Worm (Caenorhabditis elegans) whole organism, L3 larva: ENCODE measurements around the gene F13D12.10.

Experiments
- ama-1 ChIP-seq: fragments of 150-350 bp; optimal IDR thresholded peaks from 2 replicates; lab custom pipeline; 2018
- ceh-16 ChIP-seq: sonication (generic microtip); optimal IDR thresholded peaks from 2 replicates; lab custom pipeline; 2017; ENCODE audit warnings: missing biosample characterization, missing genetic modification characterization
- ceh-28 ChIP-seq: fragments of 150-350 bp; optimal IDR thresholded peaks from 2 replicates; lab custom pipeline; 2014; ENCODE audit warnings: missing biosample characterization, missing genetic modification reagents, missing genetic modification characterization
- ceh-82 ChIP-seq: fragments of 150-350 bp; optimal IDR thresholded peaks from 2 replicates; lab custom pipeline; 2014; ENCODE audit warnings: missing biosample characterization, missing genetic modification characterization
- daf-12 ChIP-seq: fragments of 150-350 bp; optimal IDR thresholded peaks from 2 replicates; lab custom pipeline; 2014; ENCODE audit warnings: missing biosample characterization, missing genetic modification reagents, missing genetic modification characterization
- egl-5 ChIP-seq: fragments of 150-350 bp; optimal IDR thresholded peaks from 2 replicates; lab custom pipeline; 2017; ENCODE audit warnings: missing biosample characterization, missing genetic modification reagents, missing genetic modification characterization, inconsistent platforms
- elt-1 ChIP-seq: fragments of 150-350 bp; optimal IDR thresholded peaks from 2 replicates; lab custom pipeline; 2014; ENCODE audit warnings: missing biosample characterization, missing genetic modification characterization
- elt-2 ChIP-seq: sonication (generic microtip); optimal IDR thresholded peaks from 2 replicates; lab custom pipeline; 2016; ENCODE audit warnings: missing genetic modification reagents, mild to moderate bottlenecking, missing genetic modification characterization, missing compliant biosample characterization
- eor-1 ChIP-seq, 2 experiments: fragments of 150-350 bp; optimal IDR thresholded peaks; 2 replicates each; lab custom pipeline; 2014 to 2018; ENCODE audit warnings: missing biosample characterization in 2 of 2, missing genetic modification characterization in 2 of 2
- fkh-10 ChIP-seq: sonication (generic microtip); optimal IDR thresholded peaks from 2 replicates; lab custom pipeline; 2017; ENCODE audit warnings: missing biosample characterization, missing genetic modification reagents, missing genetic modification characterization
- fkh-2 ChIP-seq: fragments of 150-350 bp; optimal IDR thresholded peaks from 2 replicates; lab custom pipeline; 2014; ENCODE audit warnings: missing biosample characterization, missing genetic modification reagents, missing genetic modification characterization
- fos-1 ChIP-seq: fragments of 150-350 bp; optimal IDR thresholded peaks from 2 replicates; lab custom pipeline; 2014; ENCODE audit warnings: missing biosample characterization, missing genetic modification characterization
- hmg-11 ChIP-seq: sonication (generic microtip); optimal IDR thresholded peaks from 2 replicates; lab custom pipeline; 2016; ENCODE audit warnings: missing genetic modification characterization, missing compliant biosample characterization
- jun-1 ChIP-seq: fragments of 150-350 bp; optimal IDR thresholded peaks from 2 replicates; lab custom pipeline; 2014; ENCODE audit warnings: missing biosample characterization, missing genetic modification reagents, missing genetic modification characterization
- lin-15B ChIP-seq: fragments of 150-350 bp; optimal IDR thresholded peaks from 2 replicates; lab custom pipeline; 2014; ENCODE audit warnings: missing biosample characterization, missing genetic modification characterization
- lin-39 ChIP-seq: fragments of 150-350 bp; optimal IDR thresholded peaks from 2 replicates; lab custom pipeline; 2018; ENCODE audit warnings: missing biosample characterization, missing genetic modification reagents, missing genetic modification characterization
- lsy-12 ChIP-seq: sonication (generic microtip); optimal IDR thresholded peaks from 2 replicates; lab custom pipeline; 2016; ENCODE audit warnings: mild to moderate bottlenecking, missing genetic modification characterization, missing compliant biosample characterization
- mdl-1 ChIP-seq: fragments of 150-350 bp; optimal IDR thresholded peaks from 2 replicates; lab custom pipeline; 2014; ENCODE audit warnings: missing biosample characterization, missing genetic modification characterization
- mml-1 ChIP-seq: fragments of 150-350 bp; sonication (generic microtip); optimal IDR thresholded peaks from 3 replicates; lab custom pipeline; 2014; ENCODE audit warnings: missing biosample characterization, missing genetic modification characterization
- nfya-1 ChIP-seq: sonication (generic microtip); optimal IDR thresholded peaks from 2 replicates; lab custom pipeline; 2017; ENCODE audit warnings: missing genetic modification characterization, mild to moderate bottlenecking, missing compliant biosample characterization, antibody characterized with exemption, moderate library complexity; ENCODE audit not compliant: insufficient read depth
- nhr-11 ChIP-seq: fragments of 150-350 bp; optimal IDR thresholded peaks from 2 replicates; lab custom pipeline; 2014; ENCODE audit warnings: missing biosample characterization, missing genetic modification characterization
- nhr-12 ChIP-seq: fragments of 150-350 bp; optimal IDR thresholded peaks from 2 replicates; lab custom pipeline; 2014; ENCODE audit warnings: missing biosample characterization, missing genetic modification characterization
- nhr-23 ChIP-seq: fragments of 150-350 bp; optimal IDR thresholded peaks from 2 replicates; lab custom pipeline; 2014; ENCODE audit warnings: missing biosample characterization, missing genetic modification reagents, missing genetic modification characterization
- nhr-25 ChIP-seq: sonication (generic microtip); optimal IDR thresholded peaks from 2 replicates; lab custom pipeline; 2017; ENCODE audit warnings: missing biosample characterization, missing genetic modification characterization
- nhr-28 ChIP-seq: fragments of 150-350 bp; optimal IDR thresholded peaks from 2 replicates; lab custom pipeline; 2014; ENCODE audit warnings: missing biosample characterization, missing genetic modification characterization
- nhr-43 ChIP-seq: sonication (generic microtip); optimal IDR thresholded peaks from 2 replicates; lab custom pipeline; 2016; ENCODE audit warnings: mild to moderate bottlenecking, missing genetic modification characterization, missing compliant biosample characterization; ENCODE audit not compliant: poor library complexity, severe bottlenecking
- nhr-67 ChIP-seq: fragments of 150-350 bp; optimal IDR thresholded peaks from 2 replicates; lab custom pipeline; 2014; ENCODE audit warnings: missing biosample characterization, missing genetic modification characterization
- nhr-77 ChIP-seq: fragments of 150-350 bp; optimal IDR thresholded peaks from 2 replicates; lab custom pipeline; 2014; ENCODE audit warnings: missing biosample characterization, missing genetic modification characterization
- pha-4 ChIP-seq: fragments of 150-350 bp; optimal IDR thresholded peaks from 2 replicates; lab custom pipeline; 2014; ENCODE audit warnings: missing biosample characterization, missing genetic modification reagents, missing genetic modification characterization
- sea-2 ChIP-seq: fragments of 150-350 bp; sonication (generic microtip); optimal IDR thresholded peaks from 4 replicates; lab custom pipeline; 2014; ENCODE audit warnings: missing biosample characterization, missing genetic modification reagents, missing genetic modification characterization
- tbx-2 ChIP-seq: sonication (generic microtip); optimal IDR thresholded peaks from 2 replicates; lab custom pipeline; 2016; ENCODE audit warnings: mild to moderate bottlenecking, missing genetic modification characterization, missing compliant biosample characterization
- unc-62 ChIP-seq: fragments of 150-350 bp; sonication (generic microtip); optimal IDR thresholded peaks from 4 replicates; lab custom pipeline; 2014; ENCODE audit warnings: missing biosample characterization, missing genetic modification reagents, missing genetic modification characterization
- zag-1 ChIP-seq: fragments of 150-350 bp; optimal IDR thresholded peaks from 2 replicates; lab custom pipeline; 2014; ENCODE audit warnings: missing biosample characterization, missing genetic modification characterization
- ztf-11 ChIP-seq: fragments of 150-350 bp; optimal IDR thresholded peaks from 2 replicates; lab custom pipeline; 2014; ENCODE audit warnings: missing biosample characterization, missing genetic modification characterization
- ztf-4 ChIP-seq: fragments of 150-350 bp; optimal IDR thresholded peaks from 2 replicates; lab custom pipeline; 2014; ENCODE audit warnings: missing biosample characterization, missing genetic modification characterization

The F13D12.10 gene

ce11 chrII:11722164-11722563, 8.6 kb downstream of the F13D12.10 start:
- TF ChIP-seq nhr-23 (tag; lab: Kevin White, UChicago) (no peak), ceh-16 (tag; lab: Kevin White, UChicago) (no peak), hmg-11 (tag; lab: Kevin White, UChicago) (no peak)

DNA sequence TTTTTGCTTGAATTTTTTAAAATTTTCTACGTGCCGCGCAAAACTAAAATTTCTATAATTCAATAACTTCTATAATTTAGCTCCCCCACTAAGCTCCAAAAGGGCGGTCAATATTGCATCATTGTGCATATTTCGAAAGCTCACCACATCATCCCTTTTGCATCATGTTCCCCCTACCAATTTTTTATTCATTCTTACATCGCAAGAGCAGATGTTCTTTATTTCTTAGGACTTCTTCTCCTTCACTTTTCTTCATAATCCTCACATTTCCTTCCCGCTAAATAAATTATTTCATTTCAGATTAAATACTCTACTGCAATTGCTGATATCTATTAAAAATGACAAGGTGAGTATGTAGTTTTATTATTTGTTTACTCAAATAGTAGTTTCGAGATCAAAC, 10.3 kb downstream of the F13D12.10 start, which contains the start of gene ldh-1:
Gene ldh-1, plus strand, starts transcription at position 301 of the 400 bp plus-strand sequence.
- TF ChIP-seq ceh-16 (tag; lab: Kevin White, UChicago), result no peak

ce11 chrII:11724362-11724761, 10.8 kb downstream of the F13D12.10 start:
- TF ChIP-seq nhr-43 (tag; lab: Kevin White, UChicago), result no peak
- peak; percentile 20 for TF ChIP-seq lin-15B
- peak; percentile 26 for TF ChIP-seq hmg-11 (tag; lab: Kevin White, UChicago)
- no peak for TF ChIP-seq egl-5 (tag; lab: Kevin White, UChicago)
- TF ChIP-seq nfya-1 (tag; lab: Kevin White, UChicago), result peak; percentile 68
- peak; percentile 15 for TF ChIP-seq pha-4
- TF ChIP-seq ceh-82 (tag; lab: Kevin White, UChicago), result no peak
- peak; percentile 51 for TF ChIP-seq fkh-10
- peak; percentile 75 for TF ChIP-seq lin-39 (tag; lab: Kevin White, UChicago)
- no peak for TF ChIP-seq nhr-67 (tag; lab: Kevin White, UChicago)

DNA sequence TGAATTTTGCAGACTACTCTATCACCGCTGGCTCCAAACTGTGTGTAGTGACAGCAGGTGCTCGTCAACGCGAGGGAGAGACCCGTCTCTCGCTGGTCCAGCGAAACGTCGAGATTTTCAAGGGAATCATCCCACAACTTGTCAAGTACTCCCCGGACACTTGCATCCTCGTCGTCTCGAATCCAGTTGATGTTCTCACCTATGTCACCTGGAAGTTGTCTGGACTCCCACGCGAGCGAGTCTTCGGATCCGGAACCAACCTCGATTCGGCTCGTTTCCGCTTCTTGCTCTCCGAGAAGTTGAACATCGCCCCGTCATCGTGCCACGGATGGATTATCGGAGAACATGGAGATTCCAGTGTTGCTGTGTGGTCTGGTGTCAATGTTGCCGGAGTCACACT, 12.0 kb downstream of the F13D12.10 start:
- TF ChIP-seq fkh-10, result no peak
- no peak for TF ChIP-seq pha-4
- TF ChIP-seq egl-5 (tag; lab: Kevin White, UChicago), result no peak
- TF ChIP-seq fkh-2 (tag; lab: Kevin White, UChicago), result no peak
- TF ChIP-seq eor-1 (tag; optimal IDR thresholded peaks at IDR 0.05; lab: Kevin White, UChicago), result no peak
- TF ChIP-seq daf-12 (tag; lab: Kevin White, UChicago), result no peak
- no peak for TF ChIP-seq sea-2 (GFP tag; lab: Kevin White, UChicago)
- no peak for TF ChIP-seq nfya-1 (tag; lab: Kevin White, UChicago)
- TF ChIP-seq fos-1 (tag; lab: Kevin White, UChicago), result no peak
- TF ChIP-seq nhr-67 (tag; lab: Kevin White, UChicago), result no peak
- no peak for TF ChIP-seq ztf-11 (tag; lab: Kevin White, UChicago)
- TF ChIP-seq ztf-4 (tag; lab: Kevin White, UChicago), result no peak
- TF ChIP-seq ceh-28 (tag; lab: Kevin White, UChicago), result no peak
- TF ChIP-seq nhr-12 (tag; lab: Kevin White, UChicago), result no peak
- TF ChIP-seq mdl-1 (tag; lab: Kevin White, UChicago), result no peak
- TF ChIP-seq elt-1, result no peak

ce11 chrII:11726470-11727106, 13.0 kb downstream of the F13D12.10 start, which contains the start of gene F13D12.5:
Gene F13D12.5, plus strand, starts transcription at chrII:11726814.
- TF ChIP-seq nhr-25 (tag; lab: Kevin White, UChicago) (no peak), mml-1 (tag; lab: Kevin White, UChicago) (no peak), nhr-67 (tag; lab: Kevin White, UChicago) (no peak), nhr-28 (tag; lab: Kevin White, UChicago) (no peak), eor-1 (tag; optimal IDR thresholded peaks at IDR 0.05; lab: Kevin White, UChicago) (no peak), ama-1 (lab: Kevin White, UChicago) (no peak), ceh-82 (tag; lab: Kevin White, UChicago) (no peak), hmg-11 (tag; lab: Kevin White, UChicago) (no peak), ztf-4 (tag; lab: Kevin White, UChicago) (no peak)

ce11 chrII:11727438-11727837, 13.8 kb downstream of the F13D12.10 start:
- TF ChIP-seq lsy-12 (tag; lab: Kevin White, UChicago), result no peak
- no peak for TF ChIP-seq ceh-16 (tag; lab: Kevin White, UChicago)
- TF ChIP-seq mdl-1 (tag; lab: Kevin White, UChicago), result no peak
- TF ChIP-seq fkh-10, result no peak
- TF ChIP-seq nfya-1 (tag; lab: Kevin White, UChicago), result no peak
- no peak for TF ChIP-seq elt-2 (tag; lab: Kevin White, UChicago)
- TF ChIP-seq mml-1 (tag; lab: Kevin White, UChicago), result no peak
- TF ChIP-seq zag-1 (tag; lab: Kevin White, UChicago), result no peak
- TF ChIP-seq unc-62 (GFP tag; lab: Kevin White, UChicago), result no peak
- TF ChIP-seq nhr-77 (tag; lab: Kevin White, UChicago), result no peak
- TF ChIP-seq ceh-28 (tag; lab: Kevin White, UChicago), result no peak
- TF ChIP-seq eor-1 (tag; optimal IDR thresholded peaks at IDR 0.05; lab: Kevin White, UChicago), result no peak
- no peak for TF ChIP-seq tbx-2 (tag; lab: Kevin White, UChicago)
- no peak for TF ChIP-seq lin-39 (tag; lab: Kevin White, UChicago)
- no peak for TF ChIP-seq nhr-11
- no peak for TF ChIP-seq jun-1 (tag; lab: Kevin White, UChicago)
